Fruit fly (Drosophila melanogaster) whole organism, prepupa: ENCODE measurements around the gene CG46523.

Experiments used
- Blimp-1 ChIP-seq: fragments of 200-800 bp; sonication (Bioruptor generic); optimal IDR thresholded peaks from 3 replicates; lab custom pipeline; 2017; ENCODE audit warnings: missing biosample characterization, missing genetic modification characterization, mild to moderate bottlenecking, moderate library complexity, missing genetic modification reagents
- CG11902 ChIP-seq: fragments of 200-800 bp; sonication (Bioruptor generic); optimal IDR thresholded peaks from 3 replicates; lab custom pipeline; 2016; ENCODE audit warnings: missing biosample characterization, missing genetic modification characterization
- CG1621 ChIP-seq: fragments of 200-800 bp; sonication (Bioruptor generic); optimal IDR thresholded peaks from 3 replicates; lab custom pipeline; 2018; ENCODE audit warnings: missing biosample characterization, mild to moderate bottlenecking, missing genetic modification characterization
- CG16779 ChIP-seq: fragments of 200-800 bp; sonication (Bioruptor generic); optimal IDR thresholded peaks from 3 replicates; lab custom pipeline; 2017; ENCODE audit warnings: missing biosample characterization, mild to moderate bottlenecking, missing genetic modification characterization
- CG32006 ChIP-seq: fragments of 200-800 bp; sonication (Bioruptor generic); optimal IDR thresholded peaks from 3 replicates; lab custom pipeline; 2017; ENCODE audit warnings: missing biosample characterization, mild to moderate bottlenecking, missing genetic modification characterization
- CG34406 ChIP-seq: fragments of 200-800 bp; sonication (Bioruptor generic); optimal IDR thresholded peaks from 3 replicates; lab custom pipeline; 2016; ENCODE audit warnings: missing biosample characterization, missing genetic modification characterization
- CG3919 ChIP-seq: fragments of 200-800 bp; sonication (Bioruptor generic); optimal IDR thresholded peaks from 3 replicates; lab custom pipeline; 2016; ENCODE audit warnings: missing biosample characterization, missing genetic modification characterization
- CG4318 ChIP-seq: fragments of 200-800 bp; sonication (Bioruptor generic); optimal IDR thresholded peaks from 3 replicates; lab custom pipeline; 2017; ENCODE audit warnings: missing biosample characterization, mild to moderate bottlenecking, missing genetic modification characterization
- CG6163 ChIP-seq: fragments of 200-800 bp; sonication (Bioruptor generic); IDR thresholded peaks from 3 replicates; pipeline ENCODE4 v1.3.6; 2022; ENCODE audit warnings: missing biosample characterization, missing genetic modification characterization
- CG6276 ChIP-seq: fragments of 200-800 bp; sonication (Bioruptor generic); optimal IDR thresholded peaks from 2 replicates; lab custom pipeline; 2017; ENCODE audit warnings: missing biosample characterization, mild to moderate bottlenecking, missing genetic modification characterization
- CG6792 ChIP-seq: fragments of 200-800 bp; sonication (Bioruptor generic); optimal IDR thresholded peaks from 3 replicates; lab custom pipeline; 2016; ENCODE audit warnings: missing biosample characterization, missing genetic modification characterization
- CG6808 ChIP-seq: fragments of 200-800 bp; sonication (Bioruptor generic); optimal IDR thresholded peaks from 3 replicates; lab custom pipeline; 2017; ENCODE audit warnings: missing biosample characterization, missing genetic modification characterization, mild to moderate bottlenecking, moderate library complexity, missing genetic modification reagents
- CG7368 ChIP-seq: fragments of 200-800 bp; sonication (Bioruptor generic); optimal IDR thresholded peaks from 3 replicates; lab custom pipeline; 2016; ENCODE audit warnings: missing biosample characterization, missing genetic modification characterization
- CG8632 ChIP-seq: fragments of 200-800 bp; sonication (Bioruptor generic); optimal IDR thresholded peaks from 3 replicates; lab custom pipeline; 2016; ENCODE audit warnings: missing biosample characterization, missing genetic modification characterization
- CG9139 ChIP-seq: fragments of 200-800 bp; sonication (Bioruptor generic); optimal IDR thresholded peaks from 3 replicates; lab custom pipeline; 2017; ENCODE audit warnings: missing biosample characterization, mild to moderate bottlenecking, missing genetic modification characterization
- Eip78C ChIP-seq: fragments of 200-800 bp; sonication (Bioruptor generic); peaks from one replicate; lab custom pipeline; 2016; ENCODE audit warnings: missing biosample characterization, missing genetic modification characterization
- Gug ChIP-seq: fragments of 200-800 bp; sonication (Bioruptor generic); IDR thresholded peaks from 2 replicates; pipeline ENCODE4 v1.3.6; 2022; ENCODE audit warnings: missing biosample characterization, missing genetic modification characterization
- Lpt ChIP-seq: fragments of 200-800 bp; sonication (Bioruptor generic); optimal IDR thresholded peaks from 3 replicates; lab custom pipeline; 2016; ENCODE audit warnings: missing biosample characterization, missing genetic modification characterization
- Met ChIP-seq: fragments of 200-800 bp; sonication (Bioruptor generic); optimal IDR thresholded peaks from 3 replicates; lab custom pipeline; 2016; ENCODE audit warnings: missing biosample characterization, missing genetic modification characterization
- Sox15 ChIP-seq: fragments of 200-800 bp; sonication (Bioruptor generic); optimal IDR thresholded peaks from 3 replicates; lab custom pipeline; 2016; ENCODE audit warnings: missing biosample characterization, missing genetic modification characterization
- acj6 ChIP-seq: fragments of 200-800 bp; sonication (Bioruptor generic); optimal IDR thresholded peaks from 3 replicates; lab custom pipeline; 2016; ENCODE audit warnings: missing biosample characterization, missing genetic modification characterization
- cyc ChIP-seq: fragments of 200-800 bp; sonication (Bioruptor generic); optimal IDR thresholded peaks from 3 replicates; lab custom pipeline; 2016; ENCODE audit warnings: missing biosample characterization, missing genetic modification characterization
- dac ChIP-seq: fragments of 200-800 bp; sonication (Bioruptor generic); optimal IDR thresholded peaks from 2 replicates; lab custom pipeline; 2017; ENCODE audit warnings: missing biosample characterization, mild to moderate bottlenecking, missing genetic modification characterization
- dsx ChIP-seq: fragments of 200-800 bp; optimal IDR thresholded peaks from 3 replicates; lab custom pipeline; 2019; ENCODE audit warnings: missing biosample characterization, mild to moderate bottlenecking, missing genetic modification characterization, moderate library complexity; ENCODE audit not compliant: poor library complexity, severe bottlenecking
- eg ChIP-seq: fragments of 200-800 bp; sonication (Bioruptor generic); IDR thresholded peaks from 3 replicates; pipeline ENCODE4 v1.3.6; 2022; ENCODE audit warnings: missing biosample characterization, missing genetic modification characterization
- esn ChIP-seq: fragments of 200-800 bp; sonication (Bioruptor generic); optimal IDR thresholded peaks from 2 replicates; lab custom pipeline; 2016; ENCODE audit warnings: missing biosample characterization, mild to moderate bottlenecking, missing genetic modification characterization, moderate library complexity
- fd85E ChIP-seq: fragments of 200-800 bp; sonication (Bioruptor generic); optimal IDR thresholded peaks from 3 replicates; lab custom pipeline; 2016; ENCODE audit warnings: missing biosample characterization, missing genetic modification characterization
- fkh ChIP-seq: fragments of 200-800 bp; sonication (Bioruptor generic); optimal IDR thresholded peaks from 3 replicates; lab custom pipeline; 2017; ENCODE audit warnings: missing biosample characterization, mild to moderate bottlenecking, missing genetic modification characterization, moderate library complexity
- lz ChIP-seq: fragments of 200-800 bp; sonication (Bioruptor generic); optimal IDR thresholded peaks from 3 replicates; lab custom pipeline; 2016; ENCODE audit warnings: missing biosample characterization, missing genetic modification characterization
- pdm3 ChIP-seq: fragments of 200-800 bp; sonication (Bioruptor generic); optimal IDR thresholded peaks from 3 replicates; lab custom pipeline; 2016; ENCODE audit warnings: missing biosample characterization, missing genetic modification characterization
- spab ChIP-seq: fragments of 200-800 bp; sonication (Bioruptor generic); optimal IDR thresholded peaks from 2 replicates; lab custom pipeline; 2017; ENCODE audit warnings: missing biosample characterization, mild to moderate bottlenecking, missing genetic modification characterization, missing genetic modification reagents
- ss ChIP-seq, 2 experiments: fragments of 200-800 bp; sonication (Bioruptor generic); optimal IDR thresholded peaks; 2 replicates in 1 of 2; 3 replicates in 1 of 2; lab custom pipeline; 2017 to 2018; ENCODE audit warnings: mild to moderate bottlenecking in 2 of 2, missing biosample characterization in 2 of 2, missing genetic modification characterization in 2 of 2, moderate library complexity in 1 of 2
- svp ChIP-seq: fragments of 200-800 bp; sonication (Bioruptor generic); peaks from one replicate; lab custom pipeline; 2016; ENCODE audit warnings: missing biosample characterization, missing genetic modification characterization
- topi ChIP-seq: fragments of 200-800 bp; sonication (Bioruptor generic); optimal IDR thresholded peaks from 3 replicates; lab custom pipeline; 2016; ENCODE audit warnings: missing biosample characterization, missing genetic modification characterization
- vri ChIP-seq: fragments of 200-800 bp; sonication (Bioruptor generic); optimal IDR thresholded peaks from 3 replicates; lab custom pipeline; 2016; ENCODE audit warnings: missing biosample characterization, mild to moderate bottlenecking, missing genetic modification characterization

The CG46523 gene

DNA sequence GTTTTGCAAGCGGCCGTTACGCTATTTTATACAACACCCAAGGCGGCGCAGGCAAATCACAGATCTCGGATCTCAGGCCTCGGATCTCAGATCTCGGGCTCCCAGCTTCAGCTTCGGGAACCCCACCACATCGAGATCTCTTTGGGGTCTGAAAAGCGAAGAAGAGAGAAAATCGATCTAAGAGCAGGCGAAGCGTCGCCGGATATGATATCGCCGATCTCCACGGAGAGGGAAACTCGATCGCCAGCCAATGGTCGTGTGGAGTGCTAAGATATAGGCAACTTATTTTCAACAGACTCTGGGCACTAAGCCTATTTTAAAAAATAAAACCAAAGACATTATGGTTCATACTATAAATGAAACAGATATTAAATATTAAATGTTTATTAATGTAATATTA is at the start of gene CG46523, which contains the start of gene CG5687:
TSS of gene CG46523 (minus strand) at position 337 of the 400 bp plus-strand sequence.
TSS of gene CG5687 (minus strand) at position 337 of the 400 bp plus-strand sequence.
- TF ChIP-seq Eip78C (GFP tag; lab: Kevin White, UChicago): peak; percentile 58
- no peak for TF ChIP-seq topi (GFP tag; lab: Kevin White, UChicago)

DNA sequence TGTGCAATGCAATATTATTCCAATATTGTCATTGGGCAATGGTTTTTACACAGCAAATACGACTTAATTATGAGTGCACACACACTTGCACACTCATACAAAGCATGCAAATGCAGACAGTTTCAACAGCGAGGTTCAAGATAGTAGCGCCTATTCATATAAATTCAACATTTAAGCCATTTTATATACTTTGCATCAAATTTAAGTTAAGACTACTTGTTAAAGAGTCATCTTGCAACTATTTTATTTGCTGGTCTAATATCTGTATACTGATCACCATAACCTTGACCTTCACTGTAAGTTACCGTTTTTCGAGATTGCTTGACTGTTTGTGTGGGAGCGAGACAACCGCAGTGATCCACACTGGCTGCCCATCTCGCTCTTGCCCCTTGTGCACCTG is 46.5 kb upstream of the CG46523 start:
- TF ChIP-seq svp (GFP tag; lab: Kevin White, UChicago) (peak; percentile 77), esn (GFP tag; lab: Kevin White, UChicago) (no peak), Sox15 (GFP tag; lab: Kevin White, UChicago) (no peak), topi (GFP tag; lab: Kevin White, UChicago) (peak; percentile 22), Blimp-1 (GFP tag; lab: Kevin White, UChicago) (no peak), CG6808 (no peak), lz (no peak), CG11902 (GFP tag; lab: Kevin White, UChicago) (peak; percentile 30), Lpt (GFP tag; lab: Kevin White, UChicago) (no peak), cyc (GFP tag; lab: Kevin White, UChicago) (no peak)

DNA sequence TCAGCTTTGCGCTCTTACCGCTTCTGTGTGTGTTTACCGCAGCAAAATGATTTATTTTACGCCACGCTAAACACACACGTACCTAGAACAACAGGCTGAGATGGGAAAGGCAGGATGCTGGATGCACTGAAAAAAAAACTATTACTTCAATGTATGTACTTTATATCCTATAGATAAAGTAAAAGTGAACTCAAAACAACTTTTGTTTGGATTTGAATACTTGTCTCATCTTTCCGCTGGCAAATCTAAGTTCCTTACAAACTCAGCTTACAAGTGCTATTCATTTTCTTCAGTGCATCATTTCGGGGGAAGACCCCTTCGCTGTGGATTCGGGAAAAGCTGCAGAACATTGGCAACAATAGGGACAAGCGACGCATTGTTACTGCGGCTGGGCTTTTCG is 37.9 kb upstream of the CG46523 start:
- TF ChIP-seq Eip78C (GFP tag; lab: Kevin White, UChicago) (peak; percentile 73), dsx (GFP tag; lab: Kevin White, UChicago) (peak; percentile 11), svp (GFP tag; lab: Kevin White, UChicago) (peak; percentile 55), eg (GFP tag; lab: Robert Waterston, UW) (0 out of 3 replicates have a peak, but pooled peaks have one; percentile 33), pdm3 (no peak), ss (GFP tag; optimal IDR thresholded peaks at IDR 0.05; lab: Kevin White, UChicago) (peak; percentile 12 to 43), Blimp-1 (GFP tag; lab: Kevin White, UChicago) (no peak), CG1621 (tag; lab: Kevin White, UChicago) (no peak)
- TF ChIP-seq, all 60 proteins: peak for 5

DNA sequence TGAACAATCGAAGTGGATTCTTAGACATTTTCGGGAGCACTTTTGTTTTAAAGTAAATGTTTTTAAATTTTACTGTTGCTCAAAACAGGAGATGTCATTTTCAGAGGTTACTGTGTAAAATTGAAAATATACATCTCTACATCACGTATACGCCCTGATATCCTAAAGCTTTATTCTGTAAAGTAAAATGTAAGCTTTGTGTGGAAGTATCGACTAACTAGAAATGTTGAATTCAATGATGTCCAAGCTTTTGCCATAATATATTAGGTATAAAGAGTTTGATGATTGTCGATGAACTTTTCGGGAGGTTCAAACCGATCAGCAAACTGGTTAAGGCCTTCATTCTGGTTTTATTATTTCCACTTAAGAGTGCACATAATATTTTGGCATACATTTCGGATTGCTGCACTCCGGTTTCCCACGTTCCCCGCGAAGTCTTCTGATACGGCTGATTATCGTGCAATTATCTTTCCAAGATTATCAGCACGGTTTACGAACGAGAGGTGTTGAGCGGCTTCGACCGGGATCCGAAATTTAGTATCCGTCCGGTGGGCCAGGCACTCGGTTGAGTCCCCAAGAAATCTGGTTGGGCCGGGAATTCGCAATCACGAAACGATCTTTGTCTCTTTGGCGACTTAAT is 32.3 kb upstream of the CG46523 start, which contains the start of the genes CG11815 and acs:
TSS of gene CG11815 (minus strand) at position 98 of the 640 bp plus-strand sequence.
TSS of gene acs (plus strand) at position 536 of the 640 bp plus-strand sequence.
- no peak for TF ChIP-seq CG4318 (GFP tag; lab: Kevin White, UChicago)
- no peak for TF ChIP-seq CG32006
- TF ChIP-seq CG11902 (GFP tag; lab: Kevin White, UChicago): no peak
- TF ChIP-seq Gug (GFP tag; lab: Robert Waterston, UW): no peak
- no peak for TF ChIP-seq cyc (GFP tag; lab: Kevin White, UChicago)
- no peak for TF ChIP-seq fd85E (GFP tag; lab: Kevin White, UChicago)
- no peak for TF ChIP-seq dac (GFP tag; lab: Kevin White, UChicago)
- TF ChIP-seq Met (GFP tag; lab: Kevin White, UChicago): no peak
- TF ChIP-seq CG8632: no peak
- TF ChIP-seq vri (GFP tag; lab: Kevin White, UChicago): peak; percentile 68
- TF ChIP-seq spab (GFP tag; lab: Kevin White, UChicago): no peak
- no peak for TF ChIP-seq acj6
- no peak for TF ChIP-seq CG7368 (GFP tag; lab: Kevin White, UChicago)
- no peak for TF ChIP-seq esn (GFP tag; lab: Kevin White, UChicago)
- TF ChIP-seq CG1621 (tag; lab: Kevin White, UChicago): peak; percentile 28
- TF ChIP-seq svp (GFP tag; lab: Kevin White, UChicago): peak; percentile 86
- TF ChIP-seq CG6276 (GFP tag; lab: Kevin White, UChicago): no peak
- TF ChIP-seq lz: no peak
- TF ChIP-seq CG34406 (GFP tag; lab: Kevin White, UChicago): no peak
- no peak for TF ChIP-seq dsx (GFP tag; lab: Kevin White, UChicago)
- TF ChIP-seq Lpt (GFP tag; lab: Kevin White, UChicago): no peak
- TF ChIP-seq CG6163 (GFP tag; lab: Robert Waterston, UW): no peak
- TF ChIP-seq CG6808: no peak
- no peak for TF ChIP-seq Sox15 (GFP tag; lab: Kevin White, UChicago)
- no peak for TF ChIP-seq CG3919 (GFP tag; lab: Kevin White, UChicago)
- no peak for TF ChIP-seq CG9139 (GFP tag; lab: Kevin White, UChicago)
- TF ChIP-seq Eip78C (GFP tag; lab: Kevin White, UChicago): peak; percentile 79
- TF ChIP-seq CG16779 (tag; lab: Kevin White, UChicago): no peak
- no peak for TF ChIP-seq CG6792 (GFP tag; lab: Kevin White, UChicago)
- no peak for TF ChIP-seq fkh
